Fruit fly (Drosophila melanogaster) whole organism, pupa: Measurements from ENCODE around the gene Mpcp2.

Source experiments
- CG10348 ChIP-seq: fragments of 200-800 bp; sonication (Bioruptor generic); IDR thresholded peaks from 2 replicates; pipeline ENCODE4 v1.3.6; 2022; ENCODE audit warnings: missing biosample characterization, missing genetic modification characterization
- Snoo ChIP-seq: fragments of 200-800 bp; sonication (Bioruptor generic); optimal IDR thresholded peaks from 3 replicates; lab custom pipeline; 2017; ENCODE audit warnings: missing biosample characterization, mild to moderate bottlenecking, missing genetic modification characterization, inconsistent platforms

DNA sequence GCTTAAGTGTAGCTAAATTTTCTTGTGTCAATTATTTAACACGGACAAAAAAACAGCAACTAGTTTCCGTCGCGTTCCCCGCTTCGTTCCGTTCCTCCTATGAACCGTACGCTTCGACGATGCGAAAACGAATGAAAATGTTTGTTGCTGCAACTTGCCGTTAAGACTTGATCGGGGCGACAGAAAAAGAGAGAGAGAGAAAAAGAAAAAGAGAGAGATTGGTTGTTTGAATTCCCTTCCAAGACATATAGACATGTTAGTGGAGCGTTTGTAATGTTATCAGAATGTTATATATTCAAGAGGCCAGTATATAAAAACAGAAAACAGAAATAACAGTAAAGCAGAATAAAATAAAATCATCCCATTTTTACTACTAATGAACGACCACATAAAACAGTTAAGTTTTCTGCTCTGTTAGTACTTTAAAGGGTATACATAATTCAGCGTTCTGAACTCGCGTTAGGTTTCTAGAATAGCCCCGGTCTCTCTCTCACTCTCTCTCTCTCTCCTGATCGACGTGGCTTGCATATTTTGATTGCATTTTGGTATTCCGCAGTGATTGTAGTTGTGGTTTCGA, 13.5 kb downstream of the Mpcp2 start, which contains the start of gene Gbs-70E:
- TF ChIP-seq CG10348 (GFP tag; lab: Robert Waterston, UW) (0 out of 2 replicates have a peak, but pooled peaks have one; percentile 37), Snoo (tag; lab: Kevin White, UChicago) (peak; percentile 94)
